Fruit fly (Drosophila melanogaster): ENCODE data around the gene CG5653.

Gene CG5653

dm6 chr3L:8920710-8921109, 45.5 kb downstream of the CG5653 start (continued):
- peak; percentile 12 for TF ChIP-seq CG8359 (GFP tag; optimal IDR thresholded peaks at IDR 0.05; ENCODE audit: borderline replicate concordance)
- no peak for TF ChIP-seq YL-1 (GFP tag; optimal IDR thresholded peaks at IDR 0.05)
- peak; percentile 56 for TF ChIP-seq Dek (tag; optimal IDR thresholded peaks at IDR 0.05)
- peak; percentile 62 for TF ChIP-seq CG8924 (tag; optimal IDR thresholded peaks at IDR 0.05)
- TF ChIP-seq unpg (GFP tag; optimal IDR thresholded peaks at IDR 0.05): peak; percentile 79
- no peak; the same call in 1 of the 2 replicates for TF ChIP-seq dati (GFP tag; IDR thresholded peaks at IDR 0.05)
- peak; percentile 26; the same call in 2 of the 3 replicates for TF ChIP-seq croc (GFP tag; conservative IDR thresholded peaks at IDR 0.05)
- peak; percentile 41 for TF ChIP-seq CG3065 (GFP tag; optimal IDR thresholded peaks at IDR 0.05)
- peak; percentile 51; the same call in 2 of the 3 replicates for TF ChIP-seq otp (GFP tag; IDR thresholded peaks at IDR 0.05)
- no peak for TF ChIP-seq z (GFP tag; IDR thresholded peaks at IDR 0.05)
- TF ChIP-seq Nf-YA (GFP tag; IDR thresholded peaks at IDR 0.05): no peak
- peak; percentile 67 for TF ChIP-seq CG30403 (GFP tag; optimal IDR thresholded peaks at IDR 0.05)
- TF ChIP-seq CG10267 (tag; optimal IDR thresholded peaks at IDR 0.05): no peak
- peak; percentile 41 for TF ChIP-seq CG7928 (GFP tag; optimal IDR thresholded peaks at IDR 0.05)
- TF ChIP-seq Hr3 (GFP tag; optimal IDR thresholded peaks at IDR 0.05): peak; percentile 53
- peak; percentile 55; the same call in 1 of the 2 replicates for TF ChIP-seq CG4730 (GFP tag; IDR thresholded peaks at IDR 0.05)
- peak; percentile 51; the same call in 2 of the 3 replicates for TF ChIP-seq CG14050 (GFP tag; IDR thresholded peaks at IDR 0.05)
- peak; percentile 59 for TF ChIP-seq CG8388 (GFP tag; optimal IDR thresholded peaks at IDR 0.05)
- TF ChIP-seq ATbp (GFP tag; optimal IDR thresholded peaks at IDR 0.05): peak; percentile 71
- no peak for TF ChIP-seq Ets97D (GFP tag; optimal IDR thresholded peaks at IDR 0.05)
- no peak for TF ChIP-seq CG18011 (GFP tag; optimal IDR thresholded peaks at IDR 0.05)
- TF ChIP-seq prd (optimal IDR thresholded peaks at IDR 0.05): no peak
- TF ChIP-seq prd (GFP tag; IDR thresholded peaks at IDR 0.05): peak; percentile 74
- no peak for TF ChIP-seq CG15696 (tag; optimal IDR thresholded peaks at IDR 0.05)
- peak; percentile 54 for TF ChIP-seq CG1792 (GFP tag; optimal IDR thresholded peaks at IDR 0.05)
- peak; percentile 52 for TF ChIP-seq CG11247 (GFP tag; IDR thresholded peaks at IDR 0.05)
- TF ChIP-seq CG14965 (GFP tag; optimal IDR thresholded peaks at IDR 0.05; ENCODE audit: borderline replicate concordance): no peak
- TF ChIP-seq CG6689 (GFP tag; IDR thresholded peaks at IDR 0.05): peak; percentile 66
- TF ChIP-seq CG32767 (GFP tag; IDR thresholded peaks at IDR 0.05): no peak
- peak; percentile 60 for TF ChIP-seq row (GFP tag; IDR thresholded peaks at IDR 0.05)
- TF ChIP-seq vvl (GFP tag; IDR thresholded peaks at IDR 0.05): peak; percentile 77
- peak; percentile 62 for TF ChIP-seq CG9932 (GFP tag; IDR thresholded peaks at IDR 0.05)
- peak; percentile 68; the same call in 1 of the 3 replicates for TF ChIP-seq CG11456 (GFP tag; IDR thresholded peaks at IDR 0.05)
- TF ChIP-seq zf30C (GFP tag; optimal IDR thresholded peaks at IDR 0.05): no peak
- TF ChIP-seq tap (tag; optimal IDR thresholded peaks at IDR 0.05): peak; percentile 68
- no peak for TF ChIP-seq gfzf (GFP tag; optimal IDR thresholded peaks at IDR 0.05)
- TF ChIP-seq CG30431 (GFP tag; optimal IDR thresholded peaks at IDR 0.05): no peak
- TF ChIP-seq psq (GFP tag; optimal IDR thresholded peaks at IDR 0.05): no peak
- no peak for TF ChIP-seq usp (GFP tag; optimal IDR thresholded peaks at IDR 0.05)
- no peak for TF ChIP-seq stwl (tag; optimal IDR thresholded peaks at IDR 0.05)
- TF ChIP-seq dmrt99B (tag; optimal IDR thresholded peaks at IDR 0.05): peak; percentile 90
- no peak for TF ChIP-seq pros (GFP tag; optimal IDR thresholded peaks at IDR 0.05)
- TF ChIP-seq sna (GFP tag; IDR thresholded peaks at IDR 0.05; ENCODE audit: partially characterized antibody): no peak
- TF ChIP-seq CG33213 (GFP tag; optimal IDR thresholded peaks at IDR 0.05): peak; percentile 6
- no peak; the same call in 1 of the 2 replicates for TF ChIP-seq CG3847 (GFP tag; IDR thresholded peaks at IDR 0.05)
- no peak for TF ChIP-seq Neu2 (GFP tag; optimal IDR thresholded peaks at IDR 0.05; ENCODE audit: borderline replicate concordance)
- peak; percentile 66 for TF ChIP-seq CG3281 (GFP tag; optimal IDR thresholded peaks at IDR 0.05)
- TF ChIP-seq CG31388 (GFP tag; optimal IDR thresholded peaks at IDR 0.05): peak; percentile 14
- TF ChIP-seq tup (GFP tag; optimal IDR thresholded peaks at IDR 0.05): no peak
- TF ChIP-seq danr (GFP tag; IDR thresholded peaks at IDR 0.05): peak; percentile 47; the same call in 1 of the 2 replicates
- peak; percentile 87 for TF ChIP-seq CG17359 (tag; optimal IDR thresholded peaks at IDR 0.05)
